In genomic region chr3R:26875544-26876027, dm6 we compare ENCODE assay signal across 1 fruit fly cellular context.
TF ChIP-seq lines count a peak whose summit lies in the region.

Gene Rb97D, minus strand, starts transcription at chr3R:26875742.

TF ChIP-seq in whole organism, embryonic, 481 proteins besides CTCF, POLR2A, EP300 and RAD21 (continued from another document and continues in another):
- TF ChIP-seq CG8924 (tag; optimal IDR thresholded peaks at IDR 0.05; lab: Kevin White, UChicago), result peak; percentile 59
- peak; percentile 81 for TF ChIP-seq YL-1 (GFP tag; optimal IDR thresholded peaks at IDR 0.05; lab: Kevin White, UChicago)
- TF ChIP-seq CG18764 (GFP tag; optimal IDR thresholded peaks at IDR 0.05; lab: Kevin White, UChicago), result peak; percentile 44
- TF ChIP-seq sqz (GFP tag; optimal IDR thresholded peaks at IDR 0.05; lab: Kevin White, UChicago), result peak; percentile 23
- peak; percentile 66 for TF ChIP-seq her (GFP tag; optimal IDR thresholded peaks at IDR 0.05; lab: Kevin White, UChicago)
- TF ChIP-seq MESR4 (GFP tag; optimal IDR thresholded peaks at IDR 0.05; lab: Kevin White, UChicago), result peak; percentile 97
- TF ChIP-seq CG15479 (GFP tag; optimal IDR thresholded peaks at IDR 0.05; lab: Kevin White, UChicago), result no peak
- TF ChIP-seq cwo (GFP tag; optimal IDR thresholded peaks at IDR 0.05; lab: Kevin White, UChicago), result peak; percentile 20
- TF ChIP-seq CG7987 (GFP tag; optimal IDR thresholded peaks at IDR 0.05; lab: Kevin White, UChicago), result no peak
- TF ChIP-seq CG33213 (GFP tag; optimal IDR thresholded peaks at IDR 0.05; lab: Kevin White, UChicago), result peak; percentile 63
- peak; percentile 53; the same call in 1 of the 2 replicates for TF ChIP-seq CG5953 (GFP tag; IDR thresholded peaks at IDR 0.05; lab: Robert Waterston, UW)
- TF ChIP-seq Nf-YB (GFP tag; optimal IDR thresholded peaks at IDR 0.05; lab: Kevin White, UChicago), result peak; percentile 50
- TF ChIP-seq CG7786 (GFP tag; optimal IDR thresholded peaks at IDR 0.05; lab: Kevin White, UChicago), result peak; percentile 74
- 0 out of 2 replicates have a peak, but pooled peaks have one; percentile 25 for TF ChIP-seq CG10959 (GFP tag; IDR thresholded peaks at IDR 0.05; lab: Robert Waterston, UW)
- peak; percentile 67 for TF ChIP-seq CG14710 (tag; optimal IDR thresholded peaks at IDR 0.05; lab: Kevin White, UChicago)
- peak; percentile 82 for TF ChIP-seq Dbx (GFP tag; IDR thresholded peaks at IDR 0.05; lab: Robert Waterston, UW)
- peak; percentile 82 for TF ChIP-seq vnd (GFP tag; IDR thresholded peaks at IDR 0.05; lab: Robert Waterston, UW; ENCODE audit: partially characterized antibody)
- TF ChIP-seq CG4424 (GFP tag; optimal IDR thresholded peaks at IDR 0.05; lab: Kevin White, UChicago), result peak; percentile 75
- TF ChIP-seq toy (GFP tag; IDR thresholded peaks at IDR 0.05; lab: Robert Waterston, UW), result no peak
- TF ChIP-seq vvl (GFP tag; IDR thresholded peaks at IDR 0.05; lab: Robert Waterston, UW), result peak; percentile 83
- TF ChIP-seq lilli (GFP tag; optimal IDR thresholded peaks at IDR 0.05; lab: Kevin White, UChicago), result peak; percentile 80
- peak; percentile 70 for TF ChIP-seq CG32767 (GFP tag; IDR thresholded peaks at IDR 0.05; lab: Robert Waterston, UW)
- TF ChIP-seq Ets97D (GFP tag; optimal IDR thresholded peaks at IDR 0.05; lab: Kevin White, UChicago), result peak; percentile 91
- TF ChIP-seq CG33557 (GFP tag; optimal IDR thresholded peaks at IDR 0.05; lab: Kevin White, UChicago), result peak; percentile 66
- TF ChIP-seq stc (GFP tag; IDR thresholded peaks at IDR 0.05; lab: Robert Waterston, UW), result 0 out of 2 replicates have a peak, but pooled peaks have one; percentile 46
- TF ChIP-seq sc (optimal IDR thresholded peaks at IDR 0.05; lab: Kevin White, UChicago), result no peak
- TF ChIP-seq sc (GFP tag; optimal IDR thresholded peaks at IDR 0.05; lab: Kevin White, UChicago), result peak; percentile 21
- peak; percentile 62 for TF ChIP-seq CG8089 (GFP tag; optimal IDR thresholded peaks at IDR 0.05; lab: Kevin White, UChicago)
- TF ChIP-seq bcd (GFP tag; optimal IDR thresholded peaks at IDR 0.05; lab: Kevin White, UChicago), result peak; percentile 54
- TF ChIP-seq phol (tag; optimal IDR thresholded peaks at IDR 0.05; lab: Kevin White, UChicago), result peak; percentile 78
- peak; percentile 48 for TF ChIP-seq tx (GFP tag; optimal IDR thresholded peaks at IDR 0.05; lab: Kevin White, UChicago)
- peak; percentile 55; the same call in 2 of the 3 replicates for TF ChIP-seq ase (GFP tag; IDR thresholded peaks at IDR 0.05; lab: Robert Waterston, UW)
- TF ChIP-seq CG2202 (tag; optimal IDR thresholded peaks at IDR 0.05; lab: Kevin White, UChicago), result peak; percentile 11
- peak; percentile 41 for TF ChIP-seq lbe (GFP tag; optimal IDR thresholded peaks at IDR 0.05; lab: Kevin White, UChicago)
- TF ChIP-seq ssp (GFP tag; IDR thresholded peaks at IDR 0.05; lab: Robert Waterston, UW), result peak; percentile 70; the same call in 1 of the 2 replicates
- TF ChIP-seq HmgD (GFP tag; optimal IDR thresholded peaks at IDR 0.05; lab: Kevin White, UChicago), result peak; percentile 26
- no peak for TF ChIP-seq aop (GFP tag; IDR thresholded peaks at IDR 0.05; lab: Robert Waterston, UW)
- TF ChIP-seq tio (GFP tag; optimal IDR thresholded peaks at IDR 0.05; lab: Kevin White, UChicago), result no peak
- no peak for TF ChIP-seq CG6854 (GFP tag; optimal IDR thresholded peaks at IDR 0.05; lab: Kevin White, UChicago)
- no peak for TF ChIP-seq ERR (GFP tag; optimal IDR thresholded peaks at IDR 0.05; lab: Kevin White, UChicago)
- TF ChIP-seq NC2β (GFP tag; optimal IDR thresholded peaks at IDR 0.05; lab: Kevin White, UChicago), result peak; percentile 47
- peak; percentile 52; the same call in 1 of the 3 replicates for TF ChIP-seq Optix (GFP tag; IDR thresholded peaks at IDR 0.05; lab: Robert Waterston, UW)
- TF ChIP-seq corto (GFP tag; optimal IDR thresholded peaks at IDR 0.05; lab: Kevin White, UChicago), result no peak
- TF ChIP-seq bab2 (GFP tag; optimal IDR thresholded peaks at IDR 0.05; lab: Kevin White, UChicago), result peak; percentile 70
- no peak for TF ChIP-seq HLHmδ (GFP tag; optimal IDR thresholded peaks at IDR 0.05; lab: Kevin White, UChicago)
- no peak for TF ChIP-seq Trl (optimal IDR thresholded peaks at IDR 0.05; lab: Kevin White, UChicago)
- TF ChIP-seq Trl (GFP tag; optimal IDR thresholded peaks at IDR 0.05; lab: Kevin White, UChicago), result peak; percentile 81
- TF ChIP-seq CG18011 (GFP tag; optimal IDR thresholded peaks at IDR 0.05; lab: Kevin White, UChicago), result peak; percentile 62
- TF ChIP-seq CG7928 (GFP tag; optimal IDR thresholded peaks at IDR 0.05; lab: Kevin White, UChicago), result peak; percentile 23
- TF ChIP-seq CG13624 (GFP tag; optimal IDR thresholded peaks at IDR 0.05; lab: Kevin White, UChicago), result peak; percentile 84
- peak; percentile 42 for TF ChIP-seq Oli (tag; optimal IDR thresholded peaks at IDR 0.05; lab: Kevin White, UChicago)
- TF ChIP-seq Hey (tag; optimal IDR thresholded peaks at IDR 0.05; lab: Kevin White, UChicago), result peak; percentile 15
- peak; percentile 72; the same call in 1 of the 2 replicates for TF ChIP-seq ato (GFP tag; IDR thresholded peaks at IDR 0.05; lab: Robert Waterston, UW; ENCODE audit: partially characterized antibody)
- TF ChIP-seq CG11695 (GFP tag; IDR thresholded peaks at IDR 0.05; lab: Robert Waterston, UW), result peak; percentile 64; the same call in 2 of the 3 replicates
- TF ChIP-seq MTF-1 (GFP tag; optimal IDR thresholded peaks at IDR 0.05; lab: Kevin White, UChicago; ENCODE audit: borderline replicate concordance), result no peak
- TF ChIP-seq pan (optimal IDR thresholded peaks at IDR 0.05; lab: Kevin White, UChicago), result no peak
- peak in 1 of 2 experiments; percentile 84 for TF ChIP-seq pan (GFP tag; optimal IDR thresholded peaks at IDR 0.05 in 1 of 2, IDR thresholded peaks at IDR 0.05 in 1 of 2)
- TF ChIP-seq CG10366 (GFP tag; IDR thresholded peaks at IDR 0.05; lab: Robert Waterston, UW), result peak; percentile 70
- peak; percentile 80 for TF ChIP-seq mam (GFP tag; optimal IDR thresholded peaks at IDR 0.05; lab: Kevin White, UChicago)
- no peak for TF ChIP-seq da (GFP tag; optimal IDR thresholded peaks at IDR 0.05; lab: Kevin White, UChicago)
- TF ChIP-seq CG10274 (GFP tag; optimal IDR thresholded peaks at IDR 0.05; lab: Kevin White, UChicago), result no peak
- peak; percentile 74 for TF ChIP-seq CG7839 (tag; optimal IDR thresholded peaks at IDR 0.05; lab: Kevin White, UChicago)
- 0 out of 3 replicates have a peak, but pooled peaks have one; percentile 37 for TF ChIP-seq CG2199 (GFP tag; IDR thresholded peaks at IDR 0.05; lab: Robert Waterston, UW)
- TF ChIP-seq Myb (GFP tag; optimal IDR thresholded peaks at IDR 0.05; lab: Kevin White, UChicago), result peak; percentile 50
- TF ChIP-seq zen (tag; optimal IDR thresholded peaks at IDR 0.05; lab: Kevin White, UChicago), result peak; percentile 60
- peak; percentile 29 for TF ChIP-seq CG9437 (GFP tag; optimal IDR thresholded peaks at IDR 0.05; lab: Kevin White, UChicago)
- TF ChIP-seq sima (GFP tag; optimal IDR thresholded peaks at IDR 0.05; lab: Kevin White, UChicago), result no peak
- peak; percentile 13 for TF ChIP-seq Neu2 (GFP tag; optimal IDR thresholded peaks at IDR 0.05; lab: Kevin White, UChicago; ENCODE audit: borderline replicate concordance)
- TF ChIP-seq onecut (GFP tag; IDR thresholded peaks at IDR 0.05; lab: Robert Waterston, UW), result peak; percentile 78
- peak; percentile 47 for TF ChIP-seq Dad (GFP tag; optimal IDR thresholded peaks at IDR 0.05; lab: Kevin White, UChicago)
- TF ChIP-seq trem (tag; optimal IDR thresholded peaks at IDR 0.05; lab: Kevin White, UChicago), result peak; percentile 64
- TF ChIP-seq CG31441 (GFP tag; IDR thresholded peaks at IDR 0.05; lab: Robert Waterston, UW), result peak; percentile 72
- peak; percentile 91 for TF ChIP-seq row (GFP tag; IDR thresholded peaks at IDR 0.05; lab: Robert Waterston, UW)
- peak; percentile 75 for TF ChIP-seq HLH54F (GFP tag; optimal IDR thresholded peaks at IDR 0.05; lab: Kevin White, UChicago)
- peak; percentile 73 for TF ChIP-seq CG12155 (GFP tag; optimal IDR thresholded peaks at IDR 0.05; lab: Kevin White, UChicago)
- TF ChIP-seq z (GFP tag; IDR thresholded peaks at IDR 0.05; lab: Robert Waterston, UW), result no peak
- TF ChIP-seq salm (tag; optimal IDR thresholded peaks at IDR 0.05; lab: Kevin White, UChicago), result peak; percentile 12
- TF ChIP-seq pum (GFP tag; optimal IDR thresholded peaks at IDR 0.05; lab: Kevin White, UChicago), result peak; percentile 67
- TF ChIP-seq Doc2 (GFP tag; IDR thresholded peaks at IDR 0.05; lab: Robert Waterston, UW), result no peak
- TF ChIP-seq CG7745 (tag; optimal IDR thresholded peaks at IDR 0.05; lab: Kevin White, UChicago), result no peak
- TF ChIP-seq cas (GFP tag; IDR thresholded peaks at IDR 0.05; lab: Robert Waterston, UW), result peak; percentile 41; the same call in 1 of the 2 replicates
- TF ChIP-seq HLH3B (GFP tag; IDR thresholded peaks at IDR 0.05; lab: Robert Waterston, UW), result peak; percentile 61
- peak; percentile 78 for TF ChIP-seq CG17328 (GFP tag; IDR thresholded peaks at IDR 0.05; lab: Robert Waterston, UW)
- peak; percentile 30 for TF ChIP-seq CG10431 (GFP tag; optimal IDR thresholded peaks at IDR 0.05; lab: Kevin White, UChicago)
- peak; percentile 31 for TF ChIP-seq CG1233 (GFP tag; optimal IDR thresholded peaks at IDR 0.05; lab: Kevin White, UChicago)
- no peak for TF ChIP-seq disco-r (GFP tag; optimal IDR thresholded peaks at IDR 0.05; lab: Kevin White, UChicago)
- TF ChIP-seq CG8359 (GFP tag; optimal IDR thresholded peaks at IDR 0.05; lab: Kevin White, UChicago; ENCODE audit: borderline replicate concordance), result peak; percentile 15
- TF ChIP-seq CG16863 (GFP tag; optimal IDR thresholded peaks at IDR 0.05; lab: Kevin White, UChicago), result peak; percentile 60
- TF ChIP-seq lola (GFP tag; optimal IDR thresholded peaks at IDR 0.05; lab: Kevin White, UChicago), result peak in 1 of 3 experiments; percentile 73
- peak; percentile 46 for TF ChIP-seq H2.0 (GFP tag; IDR thresholded peaks at IDR 0.05; lab: Robert Waterston, UW)
- TF ChIP-seq CG12744 (GFP tag; optimal IDR thresholded peaks at IDR 0.05; lab: Kevin White, UChicago), result peak; percentile 61
- peak; percentile 29 for TF ChIP-seq jumu (GFP tag; optimal IDR thresholded peaks at IDR 0.05; lab: Kevin White, UChicago)
- peak; percentile 38 for TF ChIP-seq Six4 (GFP tag; optimal IDR thresholded peaks at IDR 0.05; lab: Kevin White, UChicago)
- peak; percentile 24 for TF ChIP-seq ac (GFP tag; optimal IDR thresholded peaks at IDR 0.05; lab: Kevin White, UChicago)
- peak; percentile 54 for TF ChIP-seq CG1647 (GFP tag; optimal IDR thresholded peaks at IDR 0.05; lab: Kevin White, UChicago)
- peak; percentile 78 for TF ChIP-seq sob (GFP tag; IDR thresholded peaks at IDR 0.05; lab: Robert Waterston, UW)
- peak; percentile 84 for TF ChIP-seq CG30403 (GFP tag; optimal IDR thresholded peaks at IDR 0.05; lab: Kevin White, UChicago)
- TF ChIP-seq CG3065 (GFP tag; optimal IDR thresholded peaks at IDR 0.05; lab: Kevin White, UChicago), result no peak
- peak; percentile 66 for TF ChIP-seq CG17359 (tag; optimal IDR thresholded peaks at IDR 0.05; lab: Kevin White, UChicago)
- TF ChIP-seq Camta (GFP tag; optimal IDR thresholded peaks at IDR 0.05; lab: Kevin White, UChicago), result peak; percentile 71
- TF ChIP-seq Spps (tag; optimal IDR thresholded peaks at IDR 0.05; lab: Kevin White, UChicago), result peak; percentile 23
- peak; percentile 82 for TF ChIP-seq amos (GFP tag; IDR thresholded peaks at IDR 0.05; lab: Robert Waterston, UW; ENCODE audit: partially characterized antibody)
- peak; percentile 66 for TF ChIP-seq CG3281 (GFP tag; optimal IDR thresholded peaks at IDR 0.05; lab: Kevin White, UChicago)
- TF ChIP-seq croc (GFP tag; conservative IDR thresholded peaks at IDR 0.05; lab: Robert Waterston, UW), result peak; percentile 28; the same call in 1 of the 3 replicates
- TF ChIP-seq C15 (GFP tag; IDR thresholded peaks at IDR 0.05; lab: Robert Waterston, UW), result 0 out of 3 replicates have a peak, but pooled peaks have one; percentile 5
- peak; percentile 73 for TF ChIP-seq nmo (GFP tag; optimal IDR thresholded peaks at IDR 0.05; lab: Kevin White, UChicago)
- TF ChIP-seq CG12659 (GFP tag; optimal IDR thresholded peaks at IDR 0.05; lab: Kevin White, UChicago), result peak; percentile 72
- no peak for TF ChIP-seq NC2α (GFP tag; optimal IDR thresholded peaks at IDR 0.05; lab: Kevin White, UChicago)
- no peak for TF ChIP-seq hth (optimal IDR thresholded peaks at IDR 0.05; lab: Kevin White, UChicago)
- peak; percentile 4 for TF ChIP-seq en (GFP tag; optimal IDR thresholded peaks at IDR 0.05; lab: Kevin White, UChicago)
- no peak for TF ChIP-seq Dfd (GFP tag; optimal IDR thresholded peaks at IDR 0.05; lab: Kevin White, UChicago)
- peak; percentile 52 for TF ChIP-seq Fer1 (GFP tag; optimal IDR thresholded peaks at IDR 0.05; lab: Kevin White, UChicago)
- peak; percentile 76 for TF ChIP-seq Bteb2 (GFP tag; optimal IDR thresholded peaks at IDR 0.05; lab: Kevin White, UChicago)
- TF ChIP-seq nerfin-1 (tag; optimal IDR thresholded peaks at IDR 0.05; lab: Kevin White, UChicago), result peak; percentile 45
- no peak for TF ChIP-seq CG2889 (GFP tag; IDR thresholded peaks at IDR 0.05; lab: Robert Waterston, UW)
- peak; percentile 32 for TF ChIP-seq CG16815 (GFP tag; optimal IDR thresholded peaks at IDR 0.05; lab: Kevin White, UChicago)
- peak; percentile 49 for TF ChIP-seq CG1529 (GFP tag; optimal IDR thresholded peaks at IDR 0.05; lab: Kevin White, UChicago)
- TF ChIP-seq peb (GFP tag; IDR thresholded peaks at IDR 0.05; lab: Robert Waterston, UW), result peak; percentile 37; the same call in 1 of the 2 replicates
- TF ChIP-seq CG17612 (GFP tag; IDR thresholded peaks at IDR 0.05; lab: Robert Waterston, UW), result no peak
- TF ChIP-seq CG9932 (GFP tag; IDR thresholded peaks at IDR 0.05; lab: Robert Waterston, UW), result peak; percentile 84
- no peak for TF ChIP-seq CG10565 (GFP tag; optimal IDR thresholded peaks at IDR 0.05; lab: Kevin White, UChicago)
- TF ChIP-seq HLH4C (GFP tag; IDR thresholded peaks at IDR 0.05; lab: Robert Waterston, UW; ENCODE audit: partially characterized antibody), result peak; percentile 82
- TF ChIP-seq pnt (GFP tag; optimal IDR thresholded peaks at IDR 0.05; lab: Kevin White, UChicago), result peak; percentile 49
- TF ChIP-seq p53 (GFP tag; optimal IDR thresholded peaks at IDR 0.05; lab: Kevin White, UChicago), result peak; percentile 19
- peak; percentile 62 for TF ChIP-seq Gug (GFP tag; IDR thresholded peaks at IDR 0.05; lab: Robert Waterston, UW)
- TF ChIP-seq gce (GFP tag; IDR thresholded peaks at IDR 0.05; lab: Robert Waterston, UW), result 0 out of 3 replicates have a peak, but pooled peaks have one; percentile 43
- peak; percentile 63 for TF ChIP-seq twi (tag; optimal IDR thresholded peaks at IDR 0.05; lab: Kevin White, UChicago)
- TF ChIP-seq psq (GFP tag; optimal IDR thresholded peaks at IDR 0.05; lab: Kevin White, UChicago), result no peak
- TF ChIP-seq Hmx (GFP tag; optimal IDR thresholded peaks at IDR 0.05; lab: Kevin White, UChicago), result peak; percentile 60
